Worm (Caenorhabditis elegans): ENCODE data around the gene cit-1.2.
"Not testable (repeated sequence)": the region's sequence is repeated elsewhere in the genome, so short reads cannot be mapped to it uniquely, and the experiment has no call there.

DNA sequence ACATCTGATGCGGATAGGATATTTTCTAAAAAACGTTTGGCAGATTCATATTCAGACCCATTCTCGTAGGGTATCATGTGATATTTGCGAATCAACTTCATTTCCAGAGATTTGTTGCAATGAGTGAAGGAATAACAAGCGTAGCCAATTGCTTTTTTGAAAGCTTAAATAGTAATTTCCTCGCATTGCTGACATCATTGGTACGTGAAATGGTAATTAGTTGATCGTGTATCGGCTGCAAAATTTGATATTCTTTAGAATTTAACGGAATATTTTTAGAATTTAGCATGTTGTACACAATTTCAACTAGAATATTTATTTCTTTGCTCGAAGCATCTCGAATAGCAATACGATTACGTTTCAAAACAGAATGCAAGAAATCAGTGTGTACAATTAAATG lies 47.9 kb upstream of the cit-1.2 start, which contains the start of gene F54H12.4:
- TF ChIP-seq ama-1 (optimal IDR thresholded peaks at IDR 0.05); ama-1 (GFP tag; optimal IDR thresholded peaks at IDR 0.05); lin-54 (GFP tag; optimal IDR thresholded peaks at IDR 0.05); snpc-1.3 (tag; optimal IDR thresholded peaks at IDR 0.05; ENCODE audit: insufficient read depth); snpc-4 (GFP tag; optimal IDR thresholded peaks at IDR 0.05); snpc-4 (tag; optimal IDR thresholded peaks at IDR 0.05); pbrm-1 (GFP tag; IDR thresholded peaks at IDR 0.05); ceh-91 (GFP tag; IDR thresholded peaks at IDR 0.05); C17E4.6 (GFP tag; IDR thresholded peaks at IDR 0.05): not testable (repeated sequence)

Measured in whole organism, young adult.